Worm (Caenorhabditis elegans) whole organism, L4/young adult: ENCODE measurements around the gene str-74.

ENCODE experiments used
- W03F9.2 ChIP-seq: fragments of 150-350 bp; optimal IDR thresholded peaks from 2 replicates; lab custom pipeline; 2014; ENCODE audit warnings: missing biosample characterization, missing genetic modification characterization
- dao-5 ChIP-seq: sonication (generic microtip); optimal IDR thresholded peaks from 2 replicates; lab custom pipeline; 2016; ENCODE audit warnings: missing genotype, missing genetic modification characterization, moderate library complexity, missing compliant biosample characterization
- him-1 ChIP-seq: sonication (generic microtip); optimal IDR thresholded peaks from 2 replicates; lab custom pipeline; 2016; ENCODE audit warnings: missing genotype, missing genetic modification reagents, missing genetic modification characterization, missing compliant biosample characterization

ce11 chrX:10236844-10237243 is 4.0 kb downstream of the str-74 start, which contains the start of gene zipt-13:
- no peak for TF ChIP-seq him-1
- TF ChIP-seq dao-5: no peak
- no peak for TF ChIP-seq W03F9.2
